Worm (Caenorhabditis elegans): Measurements from ENCODE around the gene fbxa-143.

ce11 chrV:16171721-16172120 is 44.4 kb upstream of the fbxa-143 start, which contains the start of gene K05D4.9:
- TF ChIP-seq nhr-23 (tag; optimal IDR thresholded peaks at IDR 0.05): no peak
- TF ChIP-seq daf-12 (tag; optimal IDR thresholded peaks at IDR 0.05): no peak
- TF ChIP-seq nhr-28 (tag; optimal IDR thresholded peaks at IDR 0.05): no peak
- TF ChIP-seq nhr-11 (tag; optimal IDR thresholded peaks at IDR 0.05): no peak
- no peak for TF ChIP-seq elt-1 (tag; optimal IDR thresholded peaks at IDR 0.05)
- TF ChIP-seq ceh-82 (tag; optimal IDR thresholded peaks at IDR 0.05): no peak
- TF ChIP-seq nhr-77 (tag; optimal IDR thresholded peaks at IDR 0.05): no peak
- TF ChIP-seq ztf-11 (tag; optimal IDR thresholded peaks at IDR 0.05): no peak
